Worm (Caenorhabditis elegans): ENCODE data around the gene gst-32.

- TF ChIP-seq ztf-11 (tag; optimal IDR thresholded peaks at IDR 0.05) (no peak), M03D4.4 (tag; optimal IDR thresholded peaks at IDR 0.05) (no peak), unc-62 (GFP tag; optimal IDR thresholded peaks at IDR 0.05) (no peak), ham-2 (GFP tag; optimal IDR thresholded peaks at IDR 0.05) (no peak), snpc-4 (tag; optimal IDR thresholded peaks at IDR 0.05) (no peak), nhr-28 (tag; optimal IDR thresholded peaks at IDR 0.05) (no peak), nhr-76 (tag; optimal IDR thresholded peaks at IDR 0.05) (no peak), blmp-1 (tag; optimal IDR thresholded peaks at IDR 0.05) (no peak), nhr-12 (tag; optimal IDR thresholded peaks at IDR 0.05) (no peak), pha-4 (tag; optimal IDR thresholded peaks at IDR 0.05) (no peak), elt-3 (tag; optimal IDR thresholded peaks at IDR 0.05) (no peak), lsy-2 (tag; optimal IDR thresholded peaks at IDR 0.05) (no peak)
Observed at ce11 chrII:15143729-15144128, 34.7 kb downstream of the gst-32 start.

All from whole organism, mixed stage, embryonic.